Fruit fly (Drosophila melanogaster): Measurements from ENCODE around the gene CG14074.

The CG14074 gene

dm6 chr3L:18820638-18821382 lies 45.2 kb upstream of the CG14074 start, which contains the start of the genes CG14073 and HipHop:
TSS of gene CG14073 (minus strand) at chr3L:18820675.
TSS of gene HipHop (plus strand) at chr3L:18821171.
- TF ChIP-seq CG3407 (GFP tag; optimal IDR thresholded peaks at IDR 0.05) (no peak), zen2 (GFP tag; IDR thresholded peaks at IDR 0.05; ENCODE audit: partially characterized antibody) (no peak), CG30403 (GFP tag; optimal IDR thresholded peaks at IDR 0.05) (no peak), mam (GFP tag; optimal IDR thresholded peaks at IDR 0.05) (no peak), gfzf (GFP tag; optimal IDR thresholded peaks at IDR 0.05) (peak; percentile 74), amos (GFP tag; IDR thresholded peaks at IDR 0.05; ENCODE audit: partially characterized antibody) (no peak), CG12391 (tag; optimal IDR thresholded peaks at IDR 0.05) (peak; percentile 4), Six4 (GFP tag; optimal IDR thresholded peaks at IDR 0.05) (no peak), CG4404 (GFP tag; IDR thresholded peaks at IDR 0.05) (no peak), Nf-YC (tag; optimal IDR thresholded peaks at IDR 0.05) (peak; percentile 31), CG9609 (GFP tag; optimal IDR thresholded peaks at IDR 0.05) (no peak), CG18599 (GFP tag; optimal IDR thresholded peaks at IDR 0.05) (no peak), Chrac-16 (GFP tag; optimal IDR thresholded peaks at IDR 0.05) (no peak), Ptx1 (GFP tag; IDR thresholded peaks at IDR 0.05) (no peak), bigmax (GFP tag; optimal IDR thresholded peaks at IDR 0.05) (peak; percentile 17), CG14965 (GFP tag; optimal IDR thresholded peaks at IDR 0.05; ENCODE audit: borderline replicate concordance) (no peak), CG10321 (GFP tag; IDR thresholded peaks at IDR 0.05) (no peak), CG2712 (tag; optimal IDR thresholded peaks at IDR 0.05) (no peak), nau (GFP tag; optimal IDR thresholded peaks at IDR 0.05) (no peak), CG32532 (GFP tag; IDR thresholded peaks at IDR 0.05) (no peak), trem (tag; optimal IDR thresholded peaks at IDR 0.05) (peak; percentile 35), C15 (GFP tag; IDR thresholded peaks at IDR 0.05) (no peak), crc (GFP tag; optimal IDR thresholded peaks at IDR 0.05) (no peak), CG2116 (GFP tag; optimal IDR thresholded peaks at IDR 0.05) (peak; percentile 7), twi (tag; optimal IDR thresholded peaks at IDR 0.05) (no peak), Ravus (GFP tag; IDR thresholded peaks at IDR 0.05) (no peak), Dll (GFP tag; IDR thresholded peaks at IDR 0.05; ENCODE audit: partially characterized antibody) (0 out of 4 replicates have a peak, but pooled peaks have one; percentile 17), zf30C (GFP tag; optimal IDR thresholded peaks at IDR 0.05) (no peak), CG6175 (GFP tag; IDR thresholded peaks at IDR 0.05) (no peak), pnt (GFP tag; optimal IDR thresholded peaks at IDR 0.05) (no peak), Bgb (GFP tag; IDR thresholded peaks at IDR 0.05; ENCODE audit: partially characterized antibody) (0 out of 2 replicates have a peak, but pooled peaks have one; percentile 11), CG7786 (GFP tag; optimal IDR thresholded peaks at IDR 0.05) (no peak), tin (GFP tag; optimal IDR thresholded peaks at IDR 0.05) (no peak), zfh2 (GFP tag; optimal IDR thresholded peaks at IDR 0.05) (no peak), schlank (tag; optimal IDR thresholded peaks at IDR 0.05) (no peak), Fer1 (GFP tag; optimal IDR thresholded peaks at IDR 0.05) (no peak), CG17912 (GFP tag; optimal IDR thresholded peaks at IDR 0.05) (no peak), Oli (tag; optimal IDR thresholded peaks at IDR 0.05) (no peak), Aef1 (GFP tag; IDR thresholded peaks at IDR 0.05) (no peak), CG3838 (GFP tag; optimal IDR thresholded peaks at IDR 0.05) (no peak), CG11085 (GFP tag; IDR thresholded peaks at IDR 0.05) (no peak), pzg (GFP tag; optimal IDR thresholded peaks at IDR 0.05) (peak; percentile 43), CG15073 (GFP tag; optimal IDR thresholded peaks at IDR 0.05) (no peak), jumu (GFP tag; optimal IDR thresholded peaks at IDR 0.05) (no peak), ap (GFP tag; IDR thresholded peaks at IDR 0.05) (no peak), E2f2 (GFP tag; IDR thresholded peaks at IDR 0.05) (peak; percentile 81), D19B (GFP tag; optimal IDR thresholded peaks at IDR 0.05) (no peak), CG2129 (GFP tag; IDR thresholded peaks at IDR 0.05; ENCODE audit: partially characterized antibody) (no peak), CG17359 (tag; optimal IDR thresholded peaks at IDR 0.05) (no peak), cato (GFP tag; optimal IDR thresholded peaks at IDR 0.05; ENCODE audit: borderline replicate concordance) (no peak)
